Worm (Caenorhabditis elegans) whole organism, L4/young adult: Measurements from ENCODE around the gene atgp-2.

Experiments used
- W03F9.2 ChIP-seq: fragments of 150-350 bp; optimal IDR thresholded peaks from 2 replicates; lab custom pipeline; 2014; ENCODE audit warnings: missing biosample characterization, missing genetic modification characterization
- him-1 ChIP-seq: sonication (generic microtip); optimal IDR thresholded peaks from 2 replicates; lab custom pipeline; 2016; ENCODE audit warnings: missing genotype, missing genetic modification reagents, missing genetic modification characterization, missing compliant biosample characterization

ce11 chrII:14636737-14637136 lies 7.1 kb downstream of the atgp-2 start, which contains the start of gene sre-13:
- TF ChIP-seq him-1 (tag; lab: Kevin White, UChicago) (no peak), W03F9.2 (tag; lab: Kevin White, UChicago) (no peak)
